Worm (Caenorhabditis elegans): ENCODE measurements around the gene rod-1.

rod-1 gene

ce11 chrIV:7508850-7509249, 30.6 kb downstream of the rod-1 start:
- peak; percentile 54; the same call in 1 of the 2 replicates for TF ChIP-seq madf-6 (GFP tag; IDR thresholded peaks at IDR 0.05)
- no peak for TF ChIP-seq hmg-1.2 (GFP tag; IDR thresholded peaks at IDR 0.05)
- TF ChIP-seq lin-54 (GFP tag; optimal IDR thresholded peaks at IDR 0.05): peak; percentile 53
- peak; percentile 16 for TF ChIP-seq him-1 (tag; optimal IDR thresholded peaks at IDR 0.05)
- TF ChIP-seq ets-4 (GFP tag; optimal IDR thresholded peaks at IDR 0.05): no peak
- peak; percentile 80 for TF ChIP-seq F33H1.4 (GFP tag; IDR thresholded peaks at IDR 0.05)
- peak; percentile 40 for TF ChIP-seq dpl-1 (GFP tag; optimal IDR thresholded peaks at IDR 0.05)
- TF ChIP-seq F23B12.7 (tag; optimal IDR thresholded peaks at IDR 0.05; ENCODE audit: insufficient read depth): no peak
- TF ChIP-seq attf-3 (GFP tag; conservative IDR thresholded peaks at IDR 0.05): peak; percentile 35; the same call in 1 of the 2 replicates
- TF ChIP-seq xnd-1 (tag; optimal IDR thresholded peaks at IDR 0.05): peak; percentile 6
- peak; percentile 79 for TF ChIP-seq lsl-1 (GFP tag; optimal IDR thresholded peaks at IDR 0.05)
- peak; percentile 51 for TF ChIP-seq efl-1 (GFP tag; optimal IDR thresholded peaks at IDR 0.05)
- no peak for TF ChIP-seq mcd-1 (GFP tag; IDR thresholded peaks at IDR 0.05)

- TF ChIP-seq lin-40 (tag; optimal IDR thresholded peaks at IDR 0.05): no peak
- TF ChIP-seq akir-1 (GFP tag; optimal IDR thresholded peaks at IDR 0.05): no peak
- 0 out of 2 replicates have a peak, but pooled peaks have one; percentile 80 for TF ChIP-seq nfya-2 (GFP tag; IDR thresholded peaks at IDR 0.05)
- no peak for TF ChIP-seq snpc-4 (GFP tag; optimal IDR thresholded peaks at IDR 0.05)
- no peak for TF ChIP-seq snpc-4 (tag; optimal IDR thresholded peaks at IDR 0.05)
- no peak for TF ChIP-seq lin-54 (GFP tag; optimal IDR thresholded peaks at IDR 0.05)
- peak; percentile 97 for TF ChIP-seq nfyb-1 (GFP tag; IDR thresholded peaks at IDR 0.05)
- TF ChIP-seq snpc-1.3 (tag; optimal IDR thresholded peaks at IDR 0.05; ENCODE audit: insufficient read depth): peak; percentile 4
- no peak for TF ChIP-seq ztf-6 (GFP tag; IDR thresholded peaks at IDR 0.05)
- peak; percentile 14 for TF ChIP-seq snpc-3.4 (tag; optimal IDR thresholded peaks at IDR 0.05)
- TF ChIP-seq efl-1 (GFP tag; optimal IDR thresholded peaks at IDR 0.05): peak; percentile 18
These were observed 32.6 kb downstream of the rod-1 start for ce11 chrIV:7510829-7511228.

ce11 chrIV:7512617-7513233, 34.5 kb downstream of the rod-1 start, which contains the start of the genes plc-4 and R05G6.4:
Gene plc-4 (minus strand): TSS chrIV:7512667.
Gene R05G6.4 (plus strand): TSS chrIV:7513233.
- no peak for TF ChIP-seq bed-2 (GFP tag; IDR thresholded peaks at IDR 0.05)
- TF ChIP-seq C17E4.6 (GFP tag; IDR thresholded peaks at IDR 0.05): no peak
- TF ChIP-seq nfya-2 (GFP tag; IDR thresholded peaks at IDR 0.05): no peak
- TF ChIP-seq attf-5 (GFP tag; optimal IDR thresholded peaks at IDR 0.05): peak; percentile 7
- no peak for TF ChIP-seq aptf-2 (GFP tag; conservative IDR thresholded peaks at IDR 0.05)
- peak; percentile 94 for TF ChIP-seq attf-3 (GFP tag; conservative IDR thresholded peaks at IDR 0.05)
- TF ChIP-seq repo-1 (tag; optimal IDR thresholded peaks at IDR 0.05): no peak

ce11 chrIV:7516167-7516566, 37.9 kb downstream of the rod-1 start, which contains the start of the genes R05G6.9 and R05G6.3:
Gene R05G6.9 (minus strand): TSS chrIV:7516267.
Gene R05G6.3 (plus strand): TSS chrIV:7516552.
- TF ChIP-seq B0336.3 (GFP tag; IDR thresholded peaks at IDR 0.05) (no peak), attf-3 (GFP tag; conservative IDR thresholded peaks at IDR 0.05) (no peak), K11D2.4 (GFP tag; IDR thresholded peaks at IDR 0.05) (no peak)

- TF ChIP-seq repo-1 (tag; optimal IDR thresholded peaks at IDR 0.05) (no peak), athp-1 (tag; optimal IDR thresholded peaks at IDR 0.05) (no peak), dpl-1 (GFP tag; optimal IDR thresholded peaks at IDR 0.05) (no peak), ztf-3 (GFP tag; optimal IDR thresholded peaks at IDR 0.05) (no peak), F22D6.2 (tag; optimal IDR thresholded peaks at IDR 0.05) (no peak), C17E4.6 (GFP tag; IDR thresholded peaks at IDR 0.05) (no peak), Y95B8A.8 (GFP tag; IDR thresholded peaks at IDR 0.05) (no peak), tlf-1 (GFP tag; optimal IDR thresholded peaks at IDR 0.05) (no peak), ceh-100 (GFP tag; IDR thresholded peaks at IDR 0.05) (no peak), akir-1 (GFP tag; optimal IDR thresholded peaks at IDR 0.05) (no peak), F49E8.2 (tag; optimal IDR thresholded peaks at IDR 0.05; ENCODE audit: insufficient read depth) (no peak), lsl-1 (GFP tag; optimal IDR thresholded peaks at IDR 0.05) (no peak), ceh-91 (GFP tag; IDR thresholded peaks at IDR 0.05) (no peak), ekl-4 (GFP tag; IDR thresholded peaks at IDR 0.05) (no peak)
These were observed 42.0 kb downstream of the rod-1 start for ce11 chrIV:7520258-7520657.

Data from whole organism, young adult.